Fruit fly (Drosophila melanogaster): ENCODE results near the gene CG4678.

The CG4678 gene

dm6 chrX:16691440-16691839 lies 4.5 kb upstream of the CG4678 start (continued):
- TF ChIP-seq org-1 (GFP tag; optimal IDR thresholded peaks at IDR 0.05) (peak; percentile 82), NfI (GFP tag; optimal IDR thresholded peaks at IDR 0.05) (peak; percentile 86), gcm2 (GFP tag; optimal IDR thresholded peaks at IDR 0.05) (peak; percentile 63), dan (GFP tag; IDR thresholded peaks at IDR 0.05) (peak; percentile 43; the same call in 1 of the 2 replicates), dmrt99B (tag; optimal IDR thresholded peaks at IDR 0.05) (peak; percentile 89), odd (GFP tag; optimal IDR thresholded peaks at IDR 0.05) (peak; percentile 62), ems (GFP tag; optimal IDR thresholded peaks at IDR 0.05) (peak; percentile 87), CG7839 (tag; optimal IDR thresholded peaks at IDR 0.05) (peak; percentile 89), CG4854 (GFP tag; optimal IDR thresholded peaks at IDR 0.05) (peak; percentile 70), CG15269 (tag; optimal IDR thresholded peaks at IDR 0.05) (peak; percentile 82), nerfin-1 (tag; optimal IDR thresholded peaks at IDR 0.05) (peak; percentile 76), CG10431 (GFP tag; optimal IDR thresholded peaks at IDR 0.05) (peak; percentile 62), bsh (GFP tag; optimal IDR thresholded peaks at IDR 0.05) (peak; percentile 40 to 95), CG12104 (GFP tag; optimal IDR thresholded peaks at IDR 0.05) (peak; percentile 67), CG10274 (GFP tag; optimal IDR thresholded peaks at IDR 0.05) (peak; percentile 47), MESR4 (GFP tag; optimal IDR thresholded peaks at IDR 0.05) (peak; percentile 23), CG9609 (GFP tag; optimal IDR thresholded peaks at IDR 0.05) (peak; percentile 82), CG8359 (GFP tag; optimal IDR thresholded peaks at IDR 0.05; ENCODE audit: borderline replicate concordance) (peak; percentile 67), TFAM (GFP tag; optimal IDR thresholded peaks at IDR 0.05) (peak; percentile 66), btn (GFP tag; optimal IDR thresholded peaks at IDR 0.05) (peak; percentile 81), CG4730 (GFP tag; IDR thresholded peaks at IDR 0.05) (peak; percentile 68), CG7271 (tag; optimal IDR thresholded peaks at IDR 0.05) (peak; percentile 33), CG12236 (GFP tag; optimal IDR thresholded peaks at IDR 0.05) (peak; percentile 70), chn (GFP tag; optimal IDR thresholded peaks at IDR 0.05) (peak; percentile 86), jigr1 (GFP tag; IDR thresholded peaks at IDR 0.05) (peak; percentile 76; the same call in 2 of the 3 replicates), sqz (GFP tag; optimal IDR thresholded peaks at IDR 0.05) (peak; percentile 56), CG11504 (tag; optimal IDR thresholded peaks at IDR 0.05) (peak; percentile 88), Scr (GFP tag; IDR thresholded peaks at IDR 0.05; ENCODE audit: partially characterized antibody) (no peak), Bteb2 (GFP tag; optimal IDR thresholded peaks at IDR 0.05) (peak; percentile 67), tin (GFP tag; optimal IDR thresholded peaks at IDR 0.05) (peak; percentile 85), cad (GFP tag; optimal IDR thresholded peaks at IDR 0.05) (no peak), CG8478 (optimal IDR thresholded peaks at IDR 0.05) (no peak), CG13894 (tag; optimal IDR thresholded peaks at IDR 0.05) (no peak), mirr (GFP tag; optimal IDR thresholded peaks at IDR 0.05) (no peak), croc (GFP tag; conservative IDR thresholded peaks at IDR 0.05) (peak; percentile 83), CG31388 (GFP tag; optimal IDR thresholded peaks at IDR 0.05) (peak; percentile 63), NC2β (GFP tag; optimal IDR thresholded peaks at IDR 0.05) (peak; percentile 85), gsb-n (tag; optimal IDR thresholded peaks at IDR 0.05) (peak; percentile 90), Elba2 (GFP tag; optimal IDR thresholded peaks at IDR 0.05) (no peak), CG3847 (GFP tag; IDR thresholded peaks at IDR 0.05) (peak; percentile 61), Hsf (GFP tag; optimal IDR thresholded peaks at IDR 0.05) (peak; percentile 86), CG2202 (tag; optimal IDR thresholded peaks at IDR 0.05) (peak; percentile 78), fd96Cb (tag; optimal IDR thresholded peaks at IDR 0.05) (peak; percentile 89), sr (GFP tag; IDR thresholded peaks at IDR 0.05) (peak; percentile 92), tna (GFP tag; IDR thresholded peaks at IDR 0.05; ENCODE audit: partially characterized antibody) (no peak), CG6254 (GFP tag; optimal IDR thresholded peaks at IDR 0.05) (peak; percentile 86), Sry-δ (GFP tag; optimal IDR thresholded peaks at IDR 0.05) (peak; percentile 44), Drgx (GFP tag; IDR thresholded peaks at IDR 0.05) (peak; percentile 90), p53 (GFP tag; optimal IDR thresholded peaks at IDR 0.05) (peak; percentile 31), chm (GFP tag; IDR thresholded peaks at IDR 0.05) (peak; percentile 93), tll (GFP tag; optimal IDR thresholded peaks at IDR 0.05) (no peak)
